Worm (Caenorhabditis elegans) whole organism, young adult: ENCODE results near the gene F13A7.7.
A peak's percentile ranks its signal among the peaks of the same experiment; 100 is the strongest.

ENCODE experiments used
- C06A6.2 ChIP-seq: fragments of 200-800 bp; sonication (Bioruptor generic); conservative IDR thresholded peaks from 2 replicates; pipeline ENCODE4 v1.3.6; 2022; ENCODE audit warnings: missing genetic modification characterization, missing compliant biosample characterization
- C17E4.6 ChIP-seq: fragments of 200-800 bp; sonication (Bioruptor generic); IDR thresholded peaks from 2 replicates; pipeline ENCODE4 v1.3.6; 2022; ENCODE audit warnings: missing genetic modification reagents, missing genetic modification characterization, missing compliant biosample characterization
- D2030.7 ChIP-seq: fragments of 200-800 bp; sonication (Bioruptor generic); IDR thresholded peaks from 2 replicates; pipeline ENCODE4 v1.3.6; 2022; ENCODE audit warnings: missing genetic modification reagents, missing genetic modification characterization, missing compliant biosample characterization
- F22D6.2 ChIP-seq: sonication (generic microtip); optimal IDR thresholded peaks from 2 replicates; lab custom pipeline; 2016; ENCODE audit warnings: mild to moderate bottlenecking, missing genetic modification characterization, missing compliant biosample characterization
- F23B12.7 ChIP-seq: sonication (generic microtip); optimal IDR thresholded peaks from 2 replicates; lab custom pipeline; 2017; ENCODE audit warnings: missing genetic modification characterization, mild to moderate bottlenecking, missing compliant biosample characterization, antibody characterized with exemption, moderate library complexity; ENCODE audit not compliant: insufficient read depth
- F33H1.4 ChIP-seq: fragments of 200-800 bp; sonication (Bioruptor generic); IDR thresholded peaks from 2 replicates; pipeline ENCODE4 v1.3.6; 2022; ENCODE audit warnings: missing genetic modification reagents, missing genetic modification characterization, missing compliant biosample characterization
- K11D2.4 ChIP-seq: fragments of 200-800 bp; sonication (Bioruptor generic); IDR thresholded peaks from 2 replicates; pipeline ENCODE4 v1.3.6; 2022; ENCODE audit warnings: missing genetic modification reagents, missing genetic modification characterization, missing compliant biosample characterization
- Y67H2A.10 ChIP-seq: fragments of 200-800 bp; sonication (Bioruptor generic); conservative IDR thresholded peaks from 2 replicates; pipeline ENCODE4 v1.3.6; 2022; ENCODE audit warnings: missing genetic modification reagents, missing genetic modification characterization, missing compliant biosample characterization
- Y95B8A.8 ChIP-seq: fragments of 200-800 bp; sonication (Bioruptor generic); IDR thresholded peaks from 2 replicates; pipeline ENCODE4 v1.3.6; 2022; ENCODE audit warnings: missing genetic modification reagents, missing genetic modification characterization, missing compliant biosample characterization
- athp-1 ChIP-seq: sonication (generic microtip); optimal IDR thresholded peaks from 2 replicates; lab custom pipeline; 2017; ENCODE audit warnings: mild to moderate bottlenecking, missing genetic modification characterization, missing compliant biosample characterization
- attf-5 ChIP-seq: fragments of 200-800 bp; sonication (Bioruptor generic); optimal IDR thresholded peaks from 2 replicates; lab custom pipeline; 2018; ENCODE audit warnings: mild to moderate bottlenecking, missing genetic modification characterization, missing compliant biosample characterization
- attf-6 ChIP-seq: fragments of 200-800 bp; sonication (Bioruptor generic); IDR thresholded peaks from 2 replicates; pipeline ENCODE4 v1.3.6; 2022; ENCODE audit warnings: missing genetic modification reagents, missing genetic modification characterization, missing compliant biosample characterization
- bed-1 ChIP-seq: fragments of 200-800 bp; sonication (Bioruptor generic); IDR thresholded peaks from 2 replicates; pipeline ENCODE4 v1.3.6; 2022; ENCODE audit warnings: missing genetic modification reagents, missing genetic modification characterization, missing compliant biosample characterization
- bed-2 ChIP-seq: fragments of 200-800 bp; sonication (Bioruptor generic); IDR thresholded peaks from 2 replicates; pipeline ENCODE4 v1.3.6; 2022; ENCODE audit warnings: missing genetic modification reagents, missing genetic modification characterization, missing compliant biosample characterization
- ccch-3 ChIP-seq: fragments of 200-800 bp; sonication (Bioruptor generic); optimal IDR thresholded peaks from 2 replicates; lab custom pipeline; 2018; ENCODE audit warnings: mild to moderate bottlenecking, missing genetic modification characterization, missing compliant biosample characterization
- ceh-58 ChIP-seq: fragments of 200-800 bp; sonication (Bioruptor generic); IDR thresholded peaks from 2 replicates; pipeline ENCODE4 v1.3.6; 2022; ENCODE audit warnings: missing genetic modification characterization, missing compliant biosample characterization
- ceh-79 ChIP-seq: sonication (generic microtip); optimal IDR thresholded peaks from 2 replicates; lab custom pipeline; 2017; ENCODE audit warnings: mild to moderate bottlenecking, missing genetic modification characterization, missing compliant biosample characterization
- ceh-91 ChIP-seq: fragments of 200-800 bp; sonication (Bioruptor generic); IDR thresholded peaks from 2 replicates; pipeline ENCODE4 v1.3.6; 2022; ENCODE audit warnings: missing genetic modification reagents, missing genetic modification characterization, missing compliant biosample characterization
- dpff-1 ChIP-seq: sonication (generic microtip); optimal IDR thresholded peaks from 2 replicates; lab custom pipeline; 2017; ENCODE audit warnings: mild to moderate bottlenecking, missing genetic modification characterization, missing compliant biosample characterization
- egl-18 ChIP-seq: fragments of 200-800 bp; sonication (Bioruptor generic); IDR thresholded peaks from 2 replicates; pipeline ENCODE4 v1.3.6; 2022; ENCODE audit warnings: missing genetic modification reagents, missing genetic modification characterization, missing compliant biosample characterization
- him-1 ChIP-seq: sonication (generic microtip); optimal IDR thresholded peaks from 2 replicates; lab custom pipeline; 2016; ENCODE audit warnings: missing genotype, missing genetic modification reagents, missing genetic modification characterization, missing compliant biosample characterization
- hlh-26 ChIP-seq: fragments of 200-800 bp; sonication (Bioruptor generic); conservative IDR thresholded peaks from 2 replicates; pipeline ENCODE4 v1.3.6; 2022; ENCODE audit warnings: missing genetic modification reagents, missing genetic modification characterization, missing compliant biosample characterization
- lag-1 ChIP-seq: fragments of 200-800 bp; sonication (Bioruptor generic); IDR thresholded peaks from 2 replicates; pipeline ENCODE4 v1.3.6; 2022; ENCODE audit warnings: missing genetic modification reagents, missing genetic modification characterization, missing compliant biosample characterization
- let-607 ChIP-seq, 2 experiments: fragments of 200-800 bp in 1 of 2; sonication (Bioruptor generic) in 1 of 2; sonication (generic microtip) in 1 of 2; optimal IDR thresholded peaks; 2 replicates each; lab custom pipeline; 2016 to 2018; ENCODE audit warnings: mild to moderate bottlenecking in 2 of 2, missing compliant biosample characterization in 2 of 2, missing genetic modification characterization in 2 of 2, moderate library complexity in 2 of 2, missing genotype in 1 of 2
- lin-26 ChIP-seq: fragments of 200-800 bp; sonication (Bioruptor generic); IDR thresholded peaks from 2 replicates; pipeline ENCODE4 v1.3.6; 2022; ENCODE audit warnings: missing genetic modification reagents, missing genetic modification characterization, missing compliant biosample characterization
- lin-40 ChIP-seq: sonication (generic microtip); optimal IDR thresholded peaks from 2 replicates; lab custom pipeline; 2016; ENCODE audit warnings: missing genetic modification characterization, mild to moderate bottlenecking, missing compliant biosample characterization, missing genotype, missing genetic modification reagents
- lin-54 ChIP-seq: fragments of 200-800 bp; sonication (Bioruptor generic); optimal IDR thresholded peaks from 2 replicates; lab custom pipeline; 2018; ENCODE audit warnings: mild to moderate bottlenecking, missing genetic modification characterization, missing compliant biosample characterization
- lsl-1 ChIP-seq: fragments of 200-800 bp; sonication (Bioruptor generic); optimal IDR thresholded peaks from 2 replicates; lab custom pipeline; 2018; ENCODE audit warnings: mild to moderate bottlenecking, missing genetic modification characterization, moderate library complexity, missing compliant biosample characterization
- madf-10 ChIP-seq: sonication (generic microtip); optimal IDR thresholded peaks from 2 replicates; lab custom pipeline; 2016; ENCODE audit warnings: mild to moderate bottlenecking, missing genetic modification characterization, missing compliant biosample characterization
- madf-3 ChIP-seq: fragments of 200-800 bp; sonication (Bioruptor generic); IDR thresholded peaks from 2 replicates; pipeline ENCODE4 v1.3.6; 2022; ENCODE audit warnings: missing genetic modification reagents, missing genetic modification characterization, missing compliant biosample characterization
- mxl-1 ChIP-seq: sonication (generic microtip); optimal IDR thresholded peaks from 2 replicates; lab custom pipeline; 2016; ENCODE audit warnings: missing genetic modification characterization, missing compliant biosample characterization
- nfyb-1 ChIP-seq: fragments of 200-800 bp; sonication (Bioruptor generic); IDR thresholded peaks from 2 replicates; pipeline ENCODE4 v1.3.6; 2022; ENCODE audit warnings: missing genetic modification reagents, missing genetic modification characterization, missing compliant biosample characterization
- nhr-120 ChIP-seq: fragments of 200-800 bp; sonication (Bioruptor generic); IDR thresholded peaks from 2 replicates; pipeline ENCODE4 v1.3.6; 2022; ENCODE audit warnings: missing genetic modification characterization, missing compliant biosample characterization
- nhr-179 ChIP-seq: sonication (generic microtip); optimal IDR thresholded peaks from 2 replicates; lab custom pipeline; 2016; ENCODE audit warnings: mild to moderate bottlenecking, missing genetic modification characterization, missing compliant biosample characterization
- nhr-27 ChIP-seq: fragments of 200-800 bp; sonication (Bioruptor generic); optimal IDR thresholded peaks from 2 replicates; lab custom pipeline; 2018; ENCODE audit warnings: mild to moderate bottlenecking, missing genetic modification characterization, moderate library complexity, missing compliant biosample characterization
- nhr-80 ChIP-seq: sonication (generic microtip); optimal IDR thresholded peaks from 2 replicates; lab custom pipeline; 2016; ENCODE audit warnings: missing genetic modification characterization, missing compliant biosample characterization
- repo-1 ChIP-seq: sonication (generic microtip); optimal IDR thresholded peaks from 2 replicates; lab custom pipeline; 2017; ENCODE audit warnings: mild to moderate bottlenecking, missing genetic modification characterization, missing compliant biosample characterization
- snpc-1.3 ChIP-seq: sonication (generic microtip); optimal IDR thresholded peaks from 2 replicates; lab custom pipeline; 2017; ENCODE audit warnings: missing genetic modification characterization, mild to moderate bottlenecking, missing compliant biosample characterization, antibody characterized with exemption, moderate library complexity, missing genotype, missing genetic modification reagents; ENCODE audit not compliant: insufficient read depth
- snpc-3.4 ChIP-seq: sonication (generic microtip); optimal IDR thresholded peaks from 2 replicates; lab custom pipeline; 2017; ENCODE audit warnings: missing genetic modification characterization, mild to moderate bottlenecking, missing compliant biosample characterization, antibody characterized with exemption, moderate library complexity, missing genotype, missing genetic modification reagents
- tbx-9 ChIP-seq: sonication (generic microtip); optimal IDR thresholded peaks from 2 replicates; lab custom pipeline; 2016; ENCODE audit warnings: borderline replicate concordance, missing genetic modification characterization, inconsistent platforms, missing compliant biosample characterization
- zim-3 ChIP-seq: sonication (generic microtip); optimal IDR thresholded peaks from 2 replicates; lab custom pipeline; 2017; ENCODE audit warnings: mild to moderate bottlenecking, missing genetic modification characterization, moderate library complexity, missing compliant biosample characterization
- ztf-25 ChIP-seq: fragments of 200-800 bp; sonication (Bioruptor generic); IDR thresholded peaks from 2 replicates; pipeline ENCODE4 v1.3.6; 2022; ENCODE audit warnings: missing genetic modification reagents, missing genetic modification characterization, missing compliant biosample characterization
- ztf-3 ChIP-seq: fragments of 200-800 bp; sonication (Bioruptor generic); optimal IDR thresholded peaks from 2 replicates; lab custom pipeline; 2018; ENCODE audit warnings: mild to moderate bottlenecking, missing genetic modification characterization, missing compliant biosample characterization
- ztf-6 ChIP-seq: fragments of 200-800 bp; sonication (Bioruptor generic); IDR thresholded peaks from 2 replicates; pipeline ENCODE4 v1.3.6; 2022; ENCODE audit warnings: missing genetic modification reagents, missing genetic modification characterization, missing compliant biosample characterization

Gene F13A7.7

ce11 chrV:16395131-16395530, 11.5 kb upstream of the F13A7.7 start, which contains the start of gene F13A7.11 (continued):
- TF ChIP-seq C06A6.2: no peak
- no peak for TF ChIP-seq ceh-58 (GFP tag; lab: Robert Waterston, UW)
- TF ChIP-seq snpc-1.3: no peak
- TF ChIP-seq Y67H2A.10 (GFP tag; lab: Robert Waterston, UW): no peak
- TF ChIP-seq madf-10 (tag; lab: Kevin White, UChicago): no peak
- no peak for TF ChIP-seq him-1 (tag; lab: Kevin White, UChicago)
- no peak for TF ChIP-seq hlh-26 (GFP tag; lab: Robert Waterston, UW)
- no peak for TF ChIP-seq mxl-1
- TF ChIP-seq ceh-91: no peak
- no peak for TF ChIP-seq let-607 (tag; optimal IDR thresholded peaks at IDR 0.05; lab: Kevin White, UChicago)
- TF ChIP-seq repo-1: no peak
- TF ChIP-seq ztf-3 (GFP tag; lab: Kevin White, UChicago): no peak
- TF ChIP-seq nhr-179: no peak
- no peak for TF ChIP-seq zim-3 (tag; lab: Kevin White, UChicago)
- TF ChIP-seq dpff-1: no peak
- TF ChIP-seq egl-18 (GFP tag; lab: Robert Waterston, UW): no peak
- TF ChIP-seq athp-1 (tag; lab: Kevin White, UChicago): no peak
- TF ChIP-seq attf-5 (GFP tag; lab: Kevin White, UChicago): peak; percentile 15
- no peak for TF ChIP-seq bed-1 (GFP tag; lab: Robert Waterston, UW)
- no peak for TF ChIP-seq nhr-27 (tag; lab: Kevin White, UChicago)
- no peak for TF ChIP-seq F22D6.2 (tag; lab: Kevin White, UChicago)
- no peak for TF ChIP-seq tbx-9
- TF ChIP-seq madf-3: no peak

DNA sequence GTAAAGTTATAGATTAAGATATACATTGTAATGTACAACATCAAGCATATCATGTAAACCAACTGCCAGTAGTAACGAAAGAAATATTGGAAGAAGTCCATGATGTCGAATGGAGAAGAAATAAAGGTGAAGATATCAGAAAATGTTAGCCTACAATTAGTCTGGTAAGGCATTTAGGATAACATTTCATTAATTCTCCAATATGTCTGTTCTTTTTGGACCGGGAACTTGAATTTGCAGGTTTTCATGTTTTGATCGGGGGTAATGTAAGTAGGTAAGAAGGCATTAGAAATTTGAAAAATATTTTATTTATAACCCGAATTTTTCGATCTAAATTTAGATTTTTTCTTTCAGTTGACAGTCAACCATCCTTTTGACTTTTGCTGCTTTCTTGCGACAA, 10.1 kb upstream of the F13A7.7 start, which contains the start of gene srd-63:
srd-63 (minus strand) TSS at position 101 of the 400 bp plus-strand sequence.
- no peak for TF ChIP-seq nhr-80
- no peak for TF ChIP-seq C17E4.6 (GFP tag; lab: Robert Waterston, UW)
- no peak for TF ChIP-seq F33H1.4 (GFP tag; lab: Robert Waterston, UW)

DNA sequence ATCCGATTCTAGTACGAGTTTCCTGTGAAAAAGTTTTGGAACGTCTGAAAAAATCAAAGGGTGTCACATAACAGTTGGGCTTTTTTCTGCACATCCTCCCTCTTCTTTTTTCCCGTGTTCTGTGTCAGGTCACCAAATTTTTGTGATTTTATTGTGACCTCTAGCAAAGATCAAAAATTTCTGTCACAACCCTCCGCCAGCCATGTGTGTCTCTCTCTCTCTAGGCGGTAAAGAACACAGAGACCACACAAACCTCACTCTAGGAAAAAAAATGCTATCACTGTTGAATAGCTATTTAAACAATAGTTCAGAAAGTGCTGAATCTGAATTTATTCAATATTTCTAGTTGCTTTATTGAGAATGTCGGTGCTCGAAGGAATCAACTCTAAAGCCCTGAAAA, 7.0 kb upstream of the F13A7.7 start, which contains the start of gene gst-44:
gst-44 (plus strand) TSS at position 237 of the 400 bp plus-strand sequence.
- TF ChIP-seq ztf-6 (GFP tag; lab: Robert Waterston, UW) (no peak), nhr-80 (peak; percentile 62)
- TF ChIP-seq, all 124 proteins: peak for 1

DNA sequence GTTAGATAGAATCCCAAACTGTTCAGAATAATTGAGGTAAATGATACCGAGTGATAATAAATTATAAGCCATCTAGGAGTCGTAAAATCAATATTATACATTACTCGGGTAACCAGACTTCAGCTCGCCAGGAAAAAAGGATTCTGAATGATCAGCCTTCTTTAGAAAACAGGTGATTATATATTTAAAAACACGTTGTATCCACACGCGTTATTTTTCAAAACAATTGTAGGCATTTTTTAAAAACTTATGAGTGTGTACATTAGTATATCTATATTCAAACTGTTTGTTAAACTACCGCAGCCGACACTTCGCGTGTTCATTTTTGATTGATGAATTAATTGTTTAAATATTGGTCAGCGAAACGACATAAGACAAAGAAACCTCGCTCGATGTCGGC, 4.6 kb upstream of the F13A7.7 start, which contains the start of gene sri-65:
sri-65 (minus strand) TSS at position 101 of the 400 bp plus-strand sequence.
- no peak for TF ChIP-seq F23B12.7 (tag; lab: Kevin White, UChicago)
- no peak for TF ChIP-seq lin-40 (tag; lab: Kevin White, UChicago)
- TF ChIP-seq bed-2 (GFP tag; lab: Robert Waterston, UW): no peak
- TF ChIP-seq ceh-79: no peak
- TF ChIP-seq K11D2.4: no peak
- TF ChIP-seq Y95B8A.8 (GFP tag; lab: Robert Waterston, UW): no peak
- TF ChIP-seq attf-6 (GFP tag; lab: Robert Waterston, UW): no peak
- TF ChIP-seq ztf-6 (GFP tag; lab: Robert Waterston, UW): no peak
- TF ChIP-seq ccch-3: no peak
- TF ChIP-seq lin-26 (GFP tag; lab: Robert Waterston, UW): no peak
- no peak for TF ChIP-seq lsl-1 (GFP tag; lab: Kevin White, UChicago)
- TF ChIP-seq nhr-120 (GFP tag; lab: Robert Waterston, UW): no peak
- no peak for TF ChIP-seq nfyb-1 (GFP tag; lab: Robert Waterston, UW)
- no peak for TF ChIP-seq lag-1 (GFP tag; lab: Robert Waterston, UW)
- TF ChIP-seq snpc-3.4 (tag; lab: Kevin White, UChicago): no peak
- TF ChIP-seq ztf-25 (GFP tag; lab: Robert Waterston, UW): no peak
- no peak for TF ChIP-seq D2030.7 (GFP tag; lab: Robert Waterston, UW)
- TF ChIP-seq lin-54 (GFP tag; lab: Kevin White, UChicago): no peak
- TF ChIP-seq, all 124 proteins: peak for 0
